Fruit fly (Drosophila melanogaster): ENCODE data around the gene CG6583.

- TF ChIP-seq CG17806 (tag; optimal IDR thresholded peaks at IDR 0.05), result no peak
- TF ChIP-seq CG32121 (GFP tag; IDR thresholded peaks at IDR 0.05), result no peak
- TF ChIP-seq CG9948 (tag; optimal IDR thresholded peaks at IDR 0.05), result no peak
- TF ChIP-seq rn (GFP tag; IDR thresholded peaks at IDR 0.05), result no peak
- TF ChIP-seq CG34367 (tag; optimal IDR thresholded peaks at IDR 0.05), result no peak
- no peak for TF ChIP-seq Snoo (tag; optimal IDR thresholded peaks at IDR 0.05)
- TF ChIP-seq D1 (tag; optimal IDR thresholded peaks at IDR 0.05), result no peak
- no peak for TF ChIP-seq EcR (GFP tag; optimal IDR thresholded peaks at IDR 0.05)
- TF ChIP-seq gl (tag; optimal IDR thresholded peaks at IDR 0.05), result no peak
These were observed 2.2 kb upstream of the CG6583 start, which contains the start of gene bru1 for dm6 chr2L:12174493-12175129.
